Comparison of ENCODE assay signal across 1 fruit fly cellular context in the genomic region with DNA sequence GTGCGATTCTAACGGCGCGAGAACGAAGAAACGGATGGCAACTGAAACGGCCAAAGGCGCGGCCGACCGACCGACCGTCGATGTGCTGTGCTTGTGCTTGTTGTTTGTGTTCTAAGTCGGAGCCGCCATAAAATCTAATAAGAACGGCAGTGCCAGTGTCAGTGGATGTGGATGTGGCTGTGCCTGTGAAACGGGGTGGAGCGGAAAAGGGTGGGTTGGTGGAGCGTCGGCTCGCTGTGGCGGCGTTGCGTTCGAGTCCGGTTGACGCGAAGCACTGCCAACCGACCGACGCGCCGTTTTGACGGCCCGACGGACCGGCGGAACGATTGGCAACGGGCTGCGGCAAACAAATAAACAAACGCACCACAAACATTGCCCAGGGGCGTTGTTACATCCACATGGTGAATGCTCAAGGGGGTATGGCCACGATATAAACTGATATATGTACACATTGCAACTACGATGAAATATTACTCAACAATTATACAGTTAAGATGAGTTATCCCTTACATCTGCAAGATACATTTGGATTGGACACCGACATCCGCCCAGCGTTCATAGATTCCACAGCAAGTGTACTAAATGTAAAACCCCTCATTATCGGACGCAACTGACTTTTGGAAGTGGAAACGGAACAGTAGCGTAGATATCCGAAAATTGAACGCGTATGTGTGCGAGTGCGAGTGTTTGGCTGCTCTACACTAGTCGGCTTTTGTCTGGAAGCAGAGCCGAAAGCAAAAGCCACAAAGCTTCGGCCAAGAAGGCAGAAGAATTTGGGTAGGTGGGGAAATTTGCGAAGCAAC.
A peak's percentile ranks its signal among the peaks of the same experiment; 100 is the strongest.
TF ChIP-seq lines count a peak whose summit lies in the region.

Gene Atf3, minus strand, starts transcription at position 267 of the 803 bp plus-strand sequence.

TF ChIP-seq in whole organism, embryonic, 481 proteins besides CTCF, POLR2A, EP300 and RAD21 (continued from another document and continues in another):
- peak; percentile 98 for TF ChIP-seq CG6683 (GFP tag; optimal IDR thresholded peaks at IDR 0.05; lab: Kevin White, UChicago)
- TF ChIP-seq TFAM (GFP tag; optimal IDR thresholded peaks at IDR 0.05; lab: Kevin White, UChicago): peak; percentile 90
- TF ChIP-seq D (optimal IDR thresholded peaks at IDR 0.05; lab: Kevin White, UChicago): no peak
- TF ChIP-seq D (GFP tag; optimal IDR thresholded peaks at IDR 0.05; lab: Kevin White, UChicago): peak; percentile 98
- TF ChIP-seq mam (GFP tag; optimal IDR thresholded peaks at IDR 0.05; lab: Kevin White, UChicago): peak; percentile 100
- TF ChIP-seq HmgZ (tag; optimal IDR thresholded peaks at IDR 0.05; lab: Kevin White, UChicago): peak; percentile 100
- TF ChIP-seq CG3407 (GFP tag; optimal IDR thresholded peaks at IDR 0.05; lab: Kevin White, UChicago): peak; percentile 96
- peak; percentile 99 for TF ChIP-seq Dbx (GFP tag; IDR thresholded peaks at IDR 0.05; lab: Robert Waterston, UW)
- TF ChIP-seq dan (GFP tag; IDR thresholded peaks at IDR 0.05; lab: Robert Waterston, UW): peak; percentile 92
- peak; percentile 98 for TF ChIP-seq ERR (GFP tag; optimal IDR thresholded peaks at IDR 0.05; lab: Kevin White, UChicago)
- TF ChIP-seq Oli (tag; optimal IDR thresholded peaks at IDR 0.05; lab: Kevin White, UChicago): peak; percentile 100
- TF ChIP-seq Mad (GFP tag; optimal IDR thresholded peaks at IDR 0.05; lab: Kevin White, UChicago): peak; percentile 99
- peak; percentile 100 for TF ChIP-seq CG10209 (GFP tag; optimal IDR thresholded peaks at IDR 0.05; lab: Kevin White, UChicago)
- peak; percentile 97 for TF ChIP-seq CG1529 (GFP tag; optimal IDR thresholded peaks at IDR 0.05; lab: Kevin White, UChicago)
- TF ChIP-seq fru (optimal IDR thresholded peaks at IDR 0.05; lab: Kevin White, UChicago): no peak
- TF ChIP-seq CG18599 (GFP tag; optimal IDR thresholded peaks at IDR 0.05; lab: Kevin White, UChicago): peak; percentile 100
- TF ChIP-seq CG10565 (GFP tag; optimal IDR thresholded peaks at IDR 0.05; lab: Kevin White, UChicago): peak; percentile 94
- peak; percentile 97 for TF ChIP-seq trh (GFP tag; optimal IDR thresholded peaks at IDR 0.05; lab: Kevin White, UChicago)
- peak; percentile 98 to 99 for TF ChIP-seq chif (GFP tag; optimal IDR thresholded peaks at IDR 0.05; lab: Kevin White, UChicago)
- peak; percentile 99 for TF ChIP-seq CG12391 (tag; optimal IDR thresholded peaks at IDR 0.05; lab: Kevin White, UChicago)
- TF ChIP-seq MESR4 (GFP tag; optimal IDR thresholded peaks at IDR 0.05; lab: Kevin White, UChicago): peak; percentile 76
- no peak for TF ChIP-seq ato (GFP tag; IDR thresholded peaks at IDR 0.05; lab: Robert Waterston, UW; ENCODE audit: partially characterized antibody)
- TF ChIP-seq CG11398 (GFP tag; optimal IDR thresholded peaks at IDR 0.05; lab: Kevin White, UChicago): peak; percentile 99
- TF ChIP-seq Mes4 (GFP tag; optimal IDR thresholded peaks at IDR 0.05; lab: Kevin White, UChicago): peak; percentile 98
- TF ChIP-seq bsh (GFP tag; optimal IDR thresholded peaks at IDR 0.05; lab: Kevin White, UChicago): peak; percentile 76 to 98
- TF ChIP-seq Asciz (GFP tag; optimal IDR thresholded peaks at IDR 0.05; lab: Kevin White, UChicago): peak; percentile 97
- no peak for TF ChIP-seq CG7963 (GFP tag; IDR thresholded peaks at IDR 0.05; lab: Robert Waterston, UW; ENCODE audit: partially characterized antibody)
- TF ChIP-seq Bgb (GFP tag; IDR thresholded peaks at IDR 0.05; lab: Robert Waterston, UW; ENCODE audit: partially characterized antibody): peak; percentile 35; the same call in 1 of the 2 replicates
- peak; percentile 99 for TF ChIP-seq fd3F (GFP tag; optimal IDR thresholded peaks at IDR 0.05; lab: Kevin White, UChicago)
- TF ChIP-seq cwo (GFP tag; optimal IDR thresholded peaks at IDR 0.05; lab: Kevin White, UChicago): peak; percentile 99
- TF ChIP-seq HmgD (GFP tag; optimal IDR thresholded peaks at IDR 0.05; lab: Kevin White, UChicago): peak; percentile 99
- TF ChIP-seq Bdp1 (GFP tag; optimal IDR thresholded peaks at IDR 0.05; lab: Kevin White, UChicago): peak; percentile 94
- TF ChIP-seq CG16813 (GFP tag; IDR thresholded peaks at IDR 0.05; lab: Robert Waterston, UW; ENCODE audit: partially characterized antibody): no peak
- peak; percentile 99 for TF ChIP-seq CG1603 (tag; optimal IDR thresholded peaks at IDR 0.05; lab: Kevin White, UChicago)
- peak; percentile 91 for TF ChIP-seq dimm (GFP tag; IDR thresholded peaks at IDR 0.05; lab: Robert Waterston, UW)
- TF ChIP-seq br (optimal IDR thresholded peaks at IDR 0.05; lab: Kevin White, UChicago): no peak
- peak; percentile 98 for TF ChIP-seq phol (tag; optimal IDR thresholded peaks at IDR 0.05; lab: Kevin White, UChicago)
- TF ChIP-seq tup (GFP tag; optimal IDR thresholded peaks at IDR 0.05; lab: Kevin White, UChicago): peak; percentile 96
- peak; percentile 98 for TF ChIP-seq CG17829 (tag; optimal IDR thresholded peaks at IDR 0.05; lab: Kevin White, UChicago)
- TF ChIP-seq lab (GFP tag; optimal IDR thresholded peaks at IDR 0.05; lab: Kevin White, UChicago): peak; percentile 100
- peak; percentile 98 for TF ChIP-seq CG11504 (tag; optimal IDR thresholded peaks at IDR 0.05; lab: Kevin White, UChicago)
- TF ChIP-seq CG3847 (GFP tag; IDR thresholded peaks at IDR 0.05; lab: Robert Waterston, UW): peak; percentile 99
- TF ChIP-seq CG10959 (GFP tag; IDR thresholded peaks at IDR 0.05; lab: Robert Waterston, UW): peak; percentile 90
- TF ChIP-seq D19A (tag; optimal IDR thresholded peaks at IDR 0.05; lab: Kevin White, UChicago): peak; percentile 95
- TF ChIP-seq CG6254 (GFP tag; optimal IDR thresholded peaks at IDR 0.05; lab: Kevin White, UChicago): peak; percentile 94
- peak; percentile 99 for TF ChIP-seq gsb (GFP tag; IDR thresholded peaks at IDR 0.05; lab: Robert Waterston, UW)
- peak; percentile 99 for TF ChIP-seq CG13424 (tag; optimal IDR thresholded peaks at IDR 0.05; lab: Kevin White, UChicago)
- TF ChIP-seq Optix (GFP tag; IDR thresholded peaks at IDR 0.05; lab: Robert Waterston, UW): peak; percentile 97
- peak; percentile 99 for TF ChIP-seq CG12219 (GFP tag; optimal IDR thresholded peaks at IDR 0.05; lab: Kevin White, UChicago)
- TF ChIP-seq Ptx1 (GFP tag; IDR thresholded peaks at IDR 0.05; lab: Robert Waterston, UW): peak; percentile 99
- TF ChIP-seq Myb (GFP tag; optimal IDR thresholded peaks at IDR 0.05; lab: Kevin White, UChicago): peak; percentile 96
- TF ChIP-seq CG8944 (GFP tag; optimal IDR thresholded peaks at IDR 0.05; lab: Kevin White, UChicago): peak; percentile 99
- TF ChIP-seq mirr (GFP tag; optimal IDR thresholded peaks at IDR 0.05; lab: Kevin White, UChicago): peak; percentile 100
- peak; percentile 100 for TF ChIP-seq Hmr (GFP tag; optimal IDR thresholded peaks at IDR 0.05; lab: Kevin White, UChicago)
- TF ChIP-seq Fer3 (tag; optimal IDR thresholded peaks at IDR 0.05; lab: Kevin White, UChicago): peak; percentile 99
- TF ChIP-seq CG15696 (tag; optimal IDR thresholded peaks at IDR 0.05; lab: Kevin White, UChicago): peak; percentile 92
- TF ChIP-seq jing (GFP tag; optimal IDR thresholded peaks at IDR 0.05; lab: Kevin White, UChicago): peak; percentile 99
- peak; percentile 98 for TF ChIP-seq CG11247 (GFP tag; IDR thresholded peaks at IDR 0.05; lab: Robert Waterston, UW)
- TF ChIP-seq emc (GFP tag; optimal IDR thresholded peaks at IDR 0.05; lab: Kevin White, UChicago): peak; percentile 99
- peak; percentile 98 for TF ChIP-seq NK7.1 (GFP tag; optimal IDR thresholded peaks at IDR 0.05; lab: Kevin White, UChicago)
- peak; percentile 95 for TF ChIP-seq CG8765 (GFP tag; IDR thresholded peaks at IDR 0.05; lab: Robert Waterston, UW)
- peak; percentile 97 for TF ChIP-seq Hmx (GFP tag; optimal IDR thresholded peaks at IDR 0.05; lab: Kevin White, UChicago)
- peak in 1 of 2 experiments; percentile 73 for TF ChIP-seq Dfd (GFP tag; optimal IDR thresholded peaks at IDR 0.05; lab: Kevin White, UChicago)
- TF ChIP-seq en (GFP tag; optimal IDR thresholded peaks at IDR 0.05; lab: Kevin White, UChicago): peak; percentile 98
- TF ChIP-seq CG10654 (GFP tag; optimal IDR thresholded peaks at IDR 0.05; lab: Kevin White, UChicago): peak; percentile 99
- TF ChIP-seq CG9817 (tag; optimal IDR thresholded peaks at IDR 0.05; lab: Kevin White, UChicago): peak; percentile 100
- TF ChIP-seq MBD-R2 (GFP tag; IDR thresholded peaks at IDR 0.05; lab: Robert Waterston, UW): peak; percentile 98
- TF ChIP-seq CG16863 (GFP tag; optimal IDR thresholded peaks at IDR 0.05; lab: Kevin White, UChicago): peak; percentile 99
- TF ChIP-seq CG4707 (GFP tag; optimal IDR thresholded peaks at IDR 0.05; lab: Kevin White, UChicago): peak; percentile 92
- peak; percentile 84 for TF ChIP-seq CG1024 (GFP tag; IDR thresholded peaks at IDR 0.05; lab: Robert Waterston, UW)
- TF ChIP-seq zen (tag; optimal IDR thresholded peaks at IDR 0.05; lab: Kevin White, UChicago): peak; percentile 95
- peak; percentile 98 for TF ChIP-seq CG10366 (GFP tag; IDR thresholded peaks at IDR 0.05; lab: Robert Waterston, UW)
- peak; percentile 39 for TF ChIP-seq BEAF-32 (GFP tag; optimal IDR thresholded peaks at IDR 0.05; lab: Kevin White, UChicago)
- peak; percentile 98 for TF ChIP-seq CG11723 (GFP tag; optimal IDR thresholded peaks at IDR 0.05; lab: Kevin White, UChicago)
- TF ChIP-seq CG3726 (GFP tag; IDR thresholded peaks at IDR 0.05; lab: Robert Waterston, UW): peak; percentile 97
- TF ChIP-seq jigr1 (GFP tag; IDR thresholded peaks at IDR 0.05; lab: Robert Waterston, UW): peak; percentile 99
- TF ChIP-seq Ets65A (GFP tag; lab: Kevin White, UChicago): peak; percentile 100
- TF ChIP-seq Lim3 (GFP tag; IDR thresholded peaks at IDR 0.05; lab: Robert Waterston, UW): peak; percentile 93
- peak; percentile 58 for TF ChIP-seq fd102C (GFP tag; optimal IDR thresholded peaks at IDR 0.05; lab: Kevin White, UChicago)
- peak; percentile 92 for TF ChIP-seq sim (GFP tag; IDR thresholded peaks at IDR 0.05; lab: Robert Waterston, UW)
- peak; percentile 98 for TF ChIP-seq CG4424 (GFP tag; optimal IDR thresholded peaks at IDR 0.05; lab: Kevin White, UChicago)
- peak; percentile 84 for TF ChIP-seq ftz-f1 (GFP tag; optimal IDR thresholded peaks at IDR 0.05; lab: Kevin White, UChicago)
- TF ChIP-seq maf-S (GFP tag; optimal IDR thresholded peaks at IDR 0.05; lab: Kevin White, UChicago): peak; percentile 99
- TF ChIP-seq NC2α (GFP tag; optimal IDR thresholded peaks at IDR 0.05; lab: Kevin White, UChicago): peak; percentile 97
- peak; percentile 98 for TF ChIP-seq CG4730 (GFP tag; IDR thresholded peaks at IDR 0.05; lab: Robert Waterston, UW)
- TF ChIP-seq chn (GFP tag; optimal IDR thresholded peaks at IDR 0.05; lab: Kevin White, UChicago): peak; percentile 99
- peak; percentile 96 for TF ChIP-seq sqz (GFP tag; optimal IDR thresholded peaks at IDR 0.05; lab: Kevin White, UChicago)
- TF ChIP-seq CG9876 (GFP tag; optimal IDR thresholded peaks at IDR 0.05; lab: Kevin White, UChicago): peak; percentile 99
- TF ChIP-seq CG6272 (GFP tag; IDR thresholded peaks at IDR 0.05; lab: Robert Waterston, UW): peak; percentile 97
- peak; percentile 98 for TF ChIP-seq az2 (GFP tag; optimal IDR thresholded peaks at IDR 0.05; lab: Kevin White, UChicago)
- TF ChIP-seq Gug (GFP tag; IDR thresholded peaks at IDR 0.05; lab: Robert Waterston, UW): peak; percentile 99
- TF ChIP-seq CG11696 (GFP tag; IDR thresholded peaks at IDR 0.05; lab: Robert Waterston, UW): peak; percentile 90
- TF ChIP-seq CG3838 (GFP tag; optimal IDR thresholded peaks at IDR 0.05; lab: Kevin White, UChicago): peak; percentile 98
- TF ChIP-seq CG11695 (GFP tag; IDR thresholded peaks at IDR 0.05; lab: Robert Waterston, UW): peak; percentile 99
- TF ChIP-seq CG5953 (GFP tag; IDR thresholded peaks at IDR 0.05; lab: Robert Waterston, UW): peak; percentile 94
- TF ChIP-seq cg (GFP tag; optimal IDR thresholded peaks at IDR 0.05; lab: Kevin White, UChicago): peak; percentile 53
- peak; percentile 96 for TF ChIP-seq CG31388 (GFP tag; optimal IDR thresholded peaks at IDR 0.05; lab: Kevin White, UChicago)
- peak; percentile 97 for TF ChIP-seq scrt (GFP tag; optimal IDR thresholded peaks at IDR 0.05; lab: Kevin White, UChicago)
- TF ChIP-seq CG2678 (tag; optimal IDR thresholded peaks at IDR 0.05; lab: Kevin White, UChicago): peak; percentile 100
- TF ChIP-seq CG17186 (GFP tag; optimal IDR thresholded peaks at IDR 0.05; lab: Kevin White, UChicago): peak; percentile 95
- TF ChIP-seq CG10979 (tag; optimal IDR thresholded peaks at IDR 0.05; lab: Kevin White, UChicago): peak; percentile 97
- TF ChIP-seq CG16779 (GFP tag; IDR thresholded peaks at IDR 0.05; lab: Robert Waterston, UW): peak; percentile 96
- TF ChIP-seq esg (GFP tag; conservative IDR thresholded peaks at IDR 0.05; lab: Robert Waterston, UW): peak; percentile 99
- TF ChIP-seq CG7745 (tag; optimal IDR thresholded peaks at IDR 0.05; lab: Kevin White, UChicago): no peak
- 0 out of 2 replicates have a peak, but pooled peaks have one; percentile 28 for TF ChIP-seq Scr (GFP tag; IDR thresholded peaks at IDR 0.05; lab: Robert Waterston, UW; ENCODE audit: partially characterized antibody)
- TF ChIP-seq sc (optimal IDR thresholded peaks at IDR 0.05; lab: Kevin White, UChicago): no peak
- TF ChIP-seq sc (GFP tag; optimal IDR thresholded peaks at IDR 0.05; lab: Kevin White, UChicago): peak; percentile 97
- TF ChIP-seq HLHmδ (GFP tag; optimal IDR thresholded peaks at IDR 0.05; lab: Kevin White, UChicago): peak; percentile 8
- peak; percentile 87 for TF ChIP-seq CG7928 (GFP tag; optimal IDR thresholded peaks at IDR 0.05; lab: Kevin White, UChicago)
- no peak for TF ChIP-seq amos (GFP tag; IDR thresholded peaks at IDR 0.05; lab: Robert Waterston, UW; ENCODE audit: partially characterized antibody)
- TF ChIP-seq zen2 (GFP tag; IDR thresholded peaks at IDR 0.05; lab: Robert Waterston, UW; ENCODE audit: partially characterized antibody): no peak
- TF ChIP-seq mld (GFP tag; IDR thresholded peaks at IDR 0.05; lab: Robert Waterston, UW; ENCODE audit: partially characterized antibody): no peak
- no peak for TF ChIP-seq hkb (optimal IDR thresholded peaks at IDR 0.05; lab: Kevin White, UChicago)
- TF ChIP-seq hkb (GFP tag; IDR thresholded peaks at IDR 0.05; lab: Robert Waterston, UW): peak; percentile 98
- peak; percentile 90 for TF ChIP-seq CG17802 (tag; optimal IDR thresholded peaks at IDR 0.05; lab: Kevin White, UChicago)
- peak; percentile 92 for TF ChIP-seq lbe (GFP tag; optimal IDR thresholded peaks at IDR 0.05; lab: Kevin White, UChicago)
- TF ChIP-seq repo (GFP tag; optimal IDR thresholded peaks at IDR 0.05; lab: Kevin White, UChicago): peak; percentile 98
- TF ChIP-seq lilli (GFP tag; optimal IDR thresholded peaks at IDR 0.05; lab: Kevin White, UChicago): peak; percentile 100
- no peak for TF ChIP-seq lov (optimal IDR thresholded peaks at IDR 0.05; lab: Kevin White, UChicago)
- TF ChIP-seq lov (GFP tag; IDR thresholded peaks at IDR 0.05; lab: Robert Waterston, UW): peak; percentile 89
